Worm (Caenorhabditis elegans): Measurements from ENCODE around the gene C06B8.3.
A peak's percentile ranks its signal among the peaks of the same experiment; 100 is the strongest.

The C06B8.3 gene

ce11 chrV:15484537-15484936 is at the start of gene C06B8.3:
Gene C06B8.3 (minus strand): TSS chrV:15484637.
- TF ChIP-seq him-1 (tag; optimal IDR thresholded peaks at IDR 0.05) = no peak
- no peak for TF ChIP-seq W03F9.2 (tag; optimal IDR thresholded peaks at IDR 0.05)
- TF ChIP-seq dao-5 (tag; optimal IDR thresholded peaks at IDR 0.05) = no peak

- TF ChIP-seq him-1 (tag; optimal IDR thresholded peaks at IDR 0.05) (no peak), W03F9.2 (tag; optimal IDR thresholded peaks at IDR 0.05) (no peak), dao-5 (tag; optimal IDR thresholded peaks at IDR 0.05) (no peak)
Observed at ce11 chrV:15533864-15534263, 49.4 kb upstream of the C06B8.3 start, which contains the start of gene F21A3.2. Gene F21A3.2 (minus strand): TSS chrV:15533964.

ce11 chrV:15533096-15533495 is 48.7 kb upstream of the C06B8.3 start, which contains the start of gene F21A3.11:
Gene F21A3.11 (minus strand): TSS chrV:15533212.
- TF ChIP-seq W03F9.2 (tag; optimal IDR thresholded peaks at IDR 0.05) = no peak
- TF ChIP-seq him-1 (tag; optimal IDR thresholded peaks at IDR 0.05) = no peak

ce11 chrV:15529069-15529468 is 44.6 kb upstream of the C06B8.3 start, which contains the start of gene srh-276:
Gene srh-276 (plus strand): TSS chrV:15529369.
- TF ChIP-seq dao-5 (tag; optimal IDR thresholded peaks at IDR 0.05) = no peak

- TF ChIP-seq W03F9.2 (tag; optimal IDR thresholded peaks at IDR 0.05) (no peak), him-1 (tag; optimal IDR thresholded peaks at IDR 0.05) (no peak), dao-5 (tag; optimal IDR thresholded peaks at IDR 0.05) (no peak)
Observed at ce11 chrV:15521920-15522319, 37.5 kb upstream of the C06B8.3 start, which contains the start of gene lgc-31. Gene lgc-31 (minus strand): TSS chrV:15522020.

- TF ChIP-seq him-1 (tag; optimal IDR thresholded peaks at IDR 0.05) (no peak), dao-5 (tag; optimal IDR thresholded peaks at IDR 0.05) (no peak), W03F9.2 (tag; optimal IDR thresholded peaks at IDR 0.05) (no peak)
Observed at ce11 chrV:15520398-15520797, 36.0 kb upstream of the C06B8.3 start.

ce11 chrV:15519845-15520244 is 35.4 kb upstream of the C06B8.3 start:
- TF ChIP-seq W03F9.2 (tag; optimal IDR thresholded peaks at IDR 0.05) (no peak), him-1 (tag; optimal IDR thresholded peaks at IDR 0.05) (no peak), dao-5 (tag; optimal IDR thresholded peaks at IDR 0.05) (no peak)

ce11 chrV:15517413-15517812 is 33.0 kb upstream of the C06B8.3 start, which contains the start of gene F21A3.3:
Gene F21A3.3 (plus strand): TSS chrV:15517713.
- no peak for TF ChIP-seq him-1 (tag; optimal IDR thresholded peaks at IDR 0.05)

- no peak for TF ChIP-seq dao-5 (tag; optimal IDR thresholded peaks at IDR 0.05)
- no peak for TF ChIP-seq him-1 (tag; optimal IDR thresholded peaks at IDR 0.05)
- TF ChIP-seq W03F9.2 (tag; optimal IDR thresholded peaks at IDR 0.05) = no peak
Observed at ce11 chrV:15516476-15516875, 32.0 kb upstream of the C06B8.3 start.

- no peak for TF ChIP-seq W03F9.2 (tag; optimal IDR thresholded peaks at IDR 0.05)
- no peak for TF ChIP-seq dao-5 (tag; optimal IDR thresholded peaks at IDR 0.05)
- TF ChIP-seq him-1 (tag; optimal IDR thresholded peaks at IDR 0.05) = no peak
Observed at ce11 chrV:15515365-15515764, 30.9 kb upstream of the C06B8.3 start.

ce11 chrV:15512856-15513756 is 28.7 kb upstream of the C06B8.3 start:
- no peak for TF ChIP-seq W03F9.2 (tag; optimal IDR thresholded peaks at IDR 0.05)
- no peak for TF ChIP-seq dao-5 (tag; optimal IDR thresholded peaks at IDR 0.05)
- no peak for TF ChIP-seq him-1 (tag; optimal IDR thresholded peaks at IDR 0.05)

- TF ChIP-seq him-1 (tag; optimal IDR thresholded peaks at IDR 0.05) (peak; percentile 55), W03F9.2 (tag; optimal IDR thresholded peaks at IDR 0.05) (no peak)
Observed at ce11 chrV:15511613-15512216, 27.3 kb upstream of the C06B8.3 start, which contains the start of gene rpl-38. Gene rpl-38 (plus strand): TSS chrV:15512166.

ce11 chrV:15505068-15505467 is 20.6 kb upstream of the C06B8.3 start:
- TF ChIP-seq him-1 (tag; optimal IDR thresholded peaks at IDR 0.05) (no peak), W03F9.2 (tag; optimal IDR thresholded peaks at IDR 0.05) (no peak), dao-5 (tag; optimal IDR thresholded peaks at IDR 0.05) (peak; percentile 5)

- TF ChIP-seq dao-5 (tag; optimal IDR thresholded peaks at IDR 0.05) = no peak
- no peak for TF ChIP-seq him-1 (tag; optimal IDR thresholded peaks at IDR 0.05)
- TF ChIP-seq W03F9.2 (tag; optimal IDR thresholded peaks at IDR 0.05) = no peak
Observed at ce11 chrV:15503603-15504002, 19.2 kb upstream of the C06B8.3 start.

Measured in whole organism, L4/young adult.